Fruit fly (Drosophila melanogaster) Kc167 (cell line): Measurements from ENCODE around the gene Mdh1.

Experiments used
- Myc ChIP-seq: fragments of >200 bp; optimal IDR thresholded peaks from 2 replicates; lab custom pipeline; 2017; ENCODE audit warnings: missing external identifiers
- Sin3A ChIP-seq: fragments of >200 bp; optimal IDR thresholded peaks from 2 replicates; lab custom pipeline; 2018; ENCODE audit warnings: missing external identifiers
- h ChIP-seq: fragments of >200 bp; optimal IDR thresholded peaks from 3 replicates; lab custom pipeline; 2018; ENCODE audit warnings: missing external identifiers
- insv ChIP-seq: fragments of >200 bp; optimal IDR thresholded peaks from 3 replicates; lab custom pipeline; 2018; ENCODE audit warnings: missing external identifiers
- psq ChIP-seq: fragments of >200 bp; optimal IDR thresholded peaks from 2 replicates; lab custom pipeline; 2017; ENCODE audit warnings: missing external identifiers
- ttk ChIP-seq: sonication (Bioruptor generic); optimal IDR thresholded peaks from 2 replicates; lab custom pipeline; 2017; ENCODE audit warnings: missing external identifiers

Mdh1 gene

dm6 chr2L:10386824-10387223, 9.3 kb downstream of the Mdh1 start:
- TF ChIP-seq Myc (lab: Kevin White, UChicago) (no peak), psq (no peak), insv (lab: Kevin White, UChicago) (no peak), Sin3A (lab: Kevin White, UChicago) (no peak), ttk (lab: Kevin White, UChicago) (no peak), h (lab: Kevin White, UChicago) (no peak)

dm6 chr2L:10386208-10386805, 9.8 kb downstream of the Mdh1 start, which contains the start of the genes Cdk1 and mRpS7:
TSS of gene Cdk1 (minus strand) at chr2L:10386262.
TSS of gene mRpS7 (plus strand) at chr2L:10386662.
- no peak for TF ChIP-seq psq

dm6 chr2L:10381890-10382450, 14.2 kb downstream of the Mdh1 start, which contains the start of gene CG5096:
TSS of gene CG5096 (plus strand) at chr2L:10382263.
- TF ChIP-seq Sin3A (lab: Kevin White, UChicago) (no peak), Myc (lab: Kevin White, UChicago) (no peak), ttk (lab: Kevin White, UChicago) (no peak), insv (lab: Kevin White, UChicago) (no peak), psq (no peak), h (lab: Kevin White, UChicago) (no peak)

- TF ChIP-seq Myc (lab: Kevin White, UChicago): no peak
- TF ChIP-seq insv (lab: Kevin White, UChicago): no peak
Measured at dm6 chr2L:10379865-10380264, 16.3 kb downstream of the Mdh1 start, which contains the start of gene gny. TSS of gene gny (plus strand) at chr2L:10380103.

- TF ChIP-seq h (lab: Kevin White, UChicago) (no peak), psq (no peak), insv (lab: Kevin White, UChicago) (no peak), Sin3A (lab: Kevin White, UChicago) (no peak), Myc (lab: Kevin White, UChicago) (no peak), ttk (lab: Kevin White, UChicago) (no peak)
Measured at dm6 chr2L:10378631-10379030, 17.5 kb downstream of the Mdh1 start.

dm6 chr2L:10376276-10376675, 19.9 kb downstream of the Mdh1 start:
- TF ChIP-seq psq: no peak
- TF ChIP-seq h (lab: Kevin White, UChicago): no peak
- no peak for TF ChIP-seq insv (lab: Kevin White, UChicago)
- no peak for TF ChIP-seq ttk (lab: Kevin White, UChicago)
- no peak for TF ChIP-seq Sin3A (lab: Kevin White, UChicago)

- no peak for TF ChIP-seq insv (lab: Kevin White, UChicago)
- no peak for TF ChIP-seq psq
- TF ChIP-seq ttk (lab: Kevin White, UChicago): no peak
- no peak for TF ChIP-seq Sin3A (lab: Kevin White, UChicago)
- TF ChIP-seq h (lab: Kevin White, UChicago): no peak
- TF ChIP-seq Myc (lab: Kevin White, UChicago): no peak
Measured at dm6 chr2L:10375464-10376236, 20.5 kb downstream of the Mdh1 start, which contains the start of the genes CG33303 and dpr19. TSS of gene CG33303 (minus strand) at chr2L:10375757. TSS of gene dpr19 (plus strand) at chr2L:10376168.

- no peak for TF ChIP-seq psq
- no peak for TF ChIP-seq Myc (lab: Kevin White, UChicago)
- no peak for TF ChIP-seq Sin3A (lab: Kevin White, UChicago)
- TF ChIP-seq h (lab: Kevin White, UChicago): no peak
- no peak for TF ChIP-seq insv (lab: Kevin White, UChicago)
- TF ChIP-seq ttk (lab: Kevin White, UChicago): no peak
Measured at dm6 chr2L:10373605-10374269, 22.4 kb downstream of the Mdh1 start, which contains the start of gene rho-5. TSS of gene rho-5 (minus strand) at chr2L:10373900.

- no peak for TF ChIP-seq h (lab: Kevin White, UChicago)
Measured at dm6 chr2L:10372297-10372696, 23.8 kb downstream of the Mdh1 start.

- TF ChIP-seq h (lab: Kevin White, UChicago): no peak
- no peak for TF ChIP-seq Sin3A (lab: Kevin White, UChicago)
- TF ChIP-seq insv (lab: Kevin White, UChicago): no peak
- no peak for TF ChIP-seq psq
- TF ChIP-seq ttk (lab: Kevin White, UChicago): no peak
- TF ChIP-seq Myc (lab: Kevin White, UChicago): no peak
Measured at dm6 chr2L:10366525-10366924, 29.6 kb downstream of the Mdh1 start, which contains the start of gene CG5056. TSS of gene CG5056 (plus strand) at chr2L:10366692.

DNA sequence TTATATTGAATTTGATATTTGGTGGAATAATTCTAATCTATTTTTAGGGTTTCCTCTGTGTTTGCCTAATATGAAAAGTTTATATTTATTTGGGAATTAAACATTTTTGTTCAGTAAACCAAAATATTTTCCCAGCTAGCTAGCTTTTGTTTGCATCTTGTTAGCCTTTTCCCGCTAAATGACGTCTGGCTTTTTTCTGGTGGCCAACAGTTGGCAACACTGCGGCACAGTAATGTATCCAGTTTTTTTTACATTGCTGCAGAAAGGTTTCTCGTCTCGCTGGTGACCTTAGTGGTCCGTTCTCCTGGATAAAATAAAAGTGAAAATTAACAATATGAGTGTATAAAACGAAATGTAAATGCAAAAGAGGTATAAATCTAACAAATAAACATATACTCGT, 31.9 kb downstream of the Mdh1 start, which contains the start of gene lft:
Gene lft, plus strand, starts transcription at position 243 of the 400 bp plus-strand sequence.
- TF ChIP-seq Sin3A (lab: Kevin White, UChicago) (no peak), psq (no peak), h (lab: Kevin White, UChicago) (no peak), insv (lab: Kevin White, UChicago) (no peak), Myc (lab: Kevin White, UChicago) (no peak), ttk (lab: Kevin White, UChicago) (no peak)
